Fruit fly (Drosophila melanogaster): ENCODE data around the gene snf.

Gene snf

DNA sequence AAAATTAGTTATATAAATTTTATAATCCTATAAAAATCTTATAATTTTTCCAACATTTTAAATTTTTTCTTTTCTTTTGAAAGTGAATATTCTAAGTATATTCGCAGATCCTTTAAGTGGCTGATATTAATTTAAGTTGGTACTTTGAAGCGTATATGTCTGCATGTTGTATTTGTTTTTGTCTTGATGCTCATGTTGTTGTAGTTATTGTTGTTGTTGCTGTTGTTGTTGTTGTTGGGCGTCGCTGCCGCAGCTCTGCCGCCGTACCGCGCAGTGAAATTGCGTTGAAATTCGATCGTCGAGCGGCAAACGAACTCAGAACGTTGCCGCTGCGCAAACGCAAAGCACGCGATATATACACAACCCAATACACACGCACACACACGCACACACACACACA, 13.3 kb upstream of the snf start, which contains the start of gene CG42749:
TSS of gene CG42749 (plus strand) at position 301 of the 400 bp plus-strand sequence.
- TF ChIP-seq fd85E (GFP tag; optimal IDR thresholded peaks at IDR 0.05): no peak
- no peak for TF ChIP-seq CG34406 (GFP tag; optimal IDR thresholded peaks at IDR 0.05)
- no peak for TF ChIP-seq Ets21C (GFP tag; optimal IDR thresholded peaks at IDR 0.05)
- TF ChIP-seq CG15336 (GFP tag; IDR thresholded peaks at IDR 0.05): no peak
- no peak for TF ChIP-seq spab (GFP tag; optimal IDR thresholded peaks at IDR 0.05)
- no peak for TF ChIP-seq Eip75B (GFP tag; optimal IDR thresholded peaks at IDR 0.05)
- TF ChIP-seq CG32006 (GFP tag; optimal IDR thresholded peaks at IDR 0.05): no peak
- no peak for TF ChIP-seq CG3032 (tag; optimal IDR thresholded peaks at IDR 0.05)
- TF ChIP-seq CG11762 (GFP tag; optimal IDR thresholded peaks at IDR 0.05; ENCODE audit: insufficient read depth): no peak
- no peak for TF ChIP-seq Sox15 (GFP tag; optimal IDR thresholded peaks at IDR 0.05)
- TF ChIP-seq ss (GFP tag; optimal IDR thresholded peaks at IDR 0.05): no peak
- no peak for TF ChIP-seq Hr4 (GFP tag; optimal IDR thresholded peaks at IDR 0.05)
- TF ChIP-seq cyc (GFP tag; optimal IDR thresholded peaks at IDR 0.05): no peak
- TF ChIP-seq CG7368 (GFP tag; optimal IDR thresholded peaks at IDR 0.05): no peak

DNA sequence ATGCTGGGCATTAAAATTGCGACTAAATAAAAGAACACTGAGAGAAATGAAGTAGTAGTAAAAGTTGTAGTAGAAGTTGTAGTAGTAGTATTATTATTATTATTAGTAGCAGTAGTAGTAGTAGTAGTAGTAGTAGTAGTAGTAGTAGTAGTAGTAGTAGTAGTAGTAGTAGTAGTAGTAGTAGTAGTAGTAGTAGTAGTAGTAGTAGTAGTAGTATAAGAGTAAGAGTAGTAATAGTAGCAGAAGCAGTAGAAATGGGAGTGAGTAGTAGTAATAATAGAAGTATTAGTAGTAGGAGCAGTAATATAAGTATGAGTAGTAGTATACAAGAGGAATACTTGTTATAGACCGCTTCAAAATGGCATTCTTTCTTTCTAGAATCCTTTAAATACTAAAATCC, 9.1 kb upstream of the snf start:
- TF ChIP-seq Hr39 (GFP tag; optimal IDR thresholded peaks at IDR 0.05) (peak; percentile 2), CG3919 (GFP tag; optimal IDR thresholded peaks at IDR 0.05) (peak; percentile 19), vri (GFP tag; optimal IDR thresholded peaks at IDR 0.05) (no peak), lz (GFP tag; optimal IDR thresholded peaks at IDR 0.05) (peak; percentile 19), achi (GFP tag; optimal IDR thresholded peaks at IDR 0.05) (no peak), spab (GFP tag; optimal IDR thresholded peaks at IDR 0.05) (no peak), ss (GFP tag; optimal IDR thresholded peaks at IDR 0.05) (peak in 1 of 2 experiments; percentile 24), Eip75B (GFP tag; optimal IDR thresholded peaks at IDR 0.05) (peak; percentile 4), CG6276 (GFP tag; optimal IDR thresholded peaks at IDR 0.05) (no peak), acj6 (GFP tag; optimal IDR thresholded peaks at IDR 0.05) (peak; percentile 1), fkh (GFP tag; optimal IDR thresholded peaks at IDR 0.05) (no peak), Met (GFP tag; optimal IDR thresholded peaks at IDR 0.05) (peak; percentile 5), Eip93F (GFP tag; optimal IDR thresholded peaks at IDR 0.05) (no peak), Eip78C (GFP tag) (peak; percentile 85), CG6854 (GFP tag; optimal IDR thresholded peaks at IDR 0.05) (no peak), CG10631 (GFP tag; optimal IDR thresholded peaks at IDR 0.05) (peak; percentile 19), Ets96B (tag; optimal IDR thresholded peaks at IDR 0.05) (peak; percentile 13), CG3032 (tag; optimal IDR thresholded peaks at IDR 0.05) (peak; percentile 27), svp (GFP tag) (peak; percentile 36), CG6163 (GFP tag; IDR thresholded peaks at IDR 0.05) (peak; percentile 9; the same call in 1 of the 3 replicates), Sox14 (GFP tag; optimal IDR thresholded peaks at IDR 0.05) (peak; percentile 12), Sox102F (GFP tag; optimal IDR thresholded peaks at IDR 0.05) (no peak), fd59A (GFP tag; optimal IDR thresholded peaks at IDR 0.05) (peak; percentile 17)

DNA sequence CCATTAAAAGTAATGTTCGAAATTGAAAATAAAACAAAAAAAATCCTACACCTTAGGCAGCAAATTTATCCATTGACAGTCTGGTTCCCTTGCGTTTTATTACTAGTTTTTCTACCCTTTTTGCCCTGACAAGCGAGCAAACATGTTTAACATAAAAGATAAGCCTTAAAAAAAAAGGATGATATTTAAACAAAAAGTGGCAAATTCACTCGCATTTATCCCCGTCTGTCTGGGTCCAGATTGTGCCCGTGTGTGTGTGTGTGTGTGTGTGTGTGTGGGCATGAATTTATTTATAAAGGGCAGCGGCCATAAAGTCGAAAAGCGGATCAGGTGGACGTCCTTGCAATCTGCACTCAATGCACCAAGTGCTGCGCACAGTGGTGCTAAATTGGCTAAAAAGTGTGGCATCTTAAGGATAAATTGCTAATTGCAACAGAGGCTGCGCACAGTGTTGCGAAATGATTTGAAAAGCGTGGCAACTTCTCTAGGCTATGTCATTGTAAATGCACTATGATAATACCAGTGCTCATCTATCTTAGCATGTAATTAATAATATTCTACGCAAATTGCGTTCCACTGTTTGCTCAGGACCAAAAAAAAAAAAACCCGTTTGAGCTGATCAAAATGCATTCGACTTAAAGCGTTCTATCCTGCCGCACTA, 8.3 kb upstream of the snf start:
- TF ChIP-seq Gug (GFP tag; IDR thresholded peaks at IDR 0.05) (no peak), dac (GFP tag; optimal IDR thresholded peaks at IDR 0.05) (no peak), Sox102F (GFP tag; optimal IDR thresholded peaks at IDR 0.05) (peak; percentile 44), CG10669 (GFP tag; optimal IDR thresholded peaks at IDR 0.05) (peak; percentile 73), acj6 (GFP tag; optimal IDR thresholded peaks at IDR 0.05) (peak; percentile 40), Eip78C (GFP tag) (peak; percentile 91), CG15336 (GFP tag; IDR thresholded peaks at IDR 0.05) (no peak), Lpt (GFP tag; optimal IDR thresholded peaks at IDR 0.05) (no peak), salr (GFP tag; optimal IDR thresholded peaks at IDR 0.05) (peak in 1 of 2 experiments; percentile 51), CG7368 (GFP tag; optimal IDR thresholded peaks at IDR 0.05) (peak; percentile 66), Hr4 (GFP tag; optimal IDR thresholded peaks at IDR 0.05) (no peak), fd59A (GFP tag; optimal IDR thresholded peaks at IDR 0.05) (peak; percentile 65), Hr39 (GFP tag; optimal IDR thresholded peaks at IDR 0.05) (peak; percentile 46), svp (GFP tag) (no peak), dsx (GFP tag; optimal IDR thresholded peaks at IDR 0.05; ENCODE audit: poor library complexity, severe bottlenecking) (peak; percentile 3), CG11902 (GFP tag; optimal IDR thresholded peaks at IDR 0.05) (peak; percentile 21), CG8119 (GFP tag; IDR thresholded peaks at IDR 0.05) (no peak), net (GFP tag; optimal IDR thresholded peaks at IDR 0.05) (peak; percentile 12), CG1621 (tag; optimal IDR thresholded peaks at IDR 0.05) (peak; percentile 60), achi (GFP tag; optimal IDR thresholded peaks at IDR 0.05) (peak; percentile 46), CG8319 (GFP tag; optimal IDR thresholded peaks at IDR 0.05) (peak; percentile 46), CG3032 (tag; optimal IDR thresholded peaks at IDR 0.05) (peak; percentile 65), Met (GFP tag; optimal IDR thresholded peaks at IDR 0.05) (no peak), CG6808 (GFP tag; optimal IDR thresholded peaks at IDR 0.05) (peak; percentile 66), Ets21C (GFP tag; optimal IDR thresholded peaks at IDR 0.05) (peak; percentile 31), CG9139 (GFP tag; optimal IDR thresholded peaks at IDR 0.05) (peak; percentile 58), lz (GFP tag; optimal IDR thresholded peaks at IDR 0.05) (peak; percentile 50)
